Fruit fly (Drosophila melanogaster) Kc167 (cell line): Measurements from ENCODE around the gene heix.

ENCODE experiments used
- Myc ChIP-seq: fragments of >200 bp; optimal IDR thresholded peaks from 2 replicates; lab custom pipeline; 2017; ENCODE audit warnings: missing external identifiers
- Sin3A ChIP-seq: fragments of >200 bp; optimal IDR thresholded peaks from 2 replicates; lab custom pipeline; 2018; ENCODE audit warnings: missing external identifiers
- h ChIP-seq: fragments of >200 bp; optimal IDR thresholded peaks from 3 replicates; lab custom pipeline; 2018; ENCODE audit warnings: missing external identifiers
- insv ChIP-seq: fragments of >200 bp; optimal IDR thresholded peaks from 3 replicates; lab custom pipeline; 2018; ENCODE audit warnings: missing external identifiers
- psq ChIP-seq: fragments of >200 bp; optimal IDR thresholded peaks from 2 replicates; lab custom pipeline; 2017; ENCODE audit warnings: missing external identifiers
- ttk ChIP-seq: sonication (Bioruptor generic); optimal IDR thresholded peaks from 2 replicates; lab custom pipeline; 2017; ENCODE audit warnings: missing external identifiers

Gene heix

dm6 chr2L:16299466-16300311, at the start of gene heix, which contains the start of gene CG17328:
heix (minus strand) TSS chr2L:16299858.
CG17328 (plus strand) TSS chr2L:16299943.
- TF ChIP-seq h: no peak

dm6 chr2L:16342224-16342623, 42.6 kb upstream of the heix start, which contains the start of gene CG44405:
CG44405 (minus strand) TSS chr2L:16342324.
- TF ChIP-seq Sin3A (lab: Kevin White, UChicago): no peak
- no peak for TF ChIP-seq insv (lab: Kevin White, UChicago)
- TF ChIP-seq Myc (lab: Kevin White, UChicago): no peak
- no peak for TF ChIP-seq psq
- TF ChIP-seq ttk (lab: Kevin White, UChicago): no peak
- TF ChIP-seq h: no peak

DNA sequence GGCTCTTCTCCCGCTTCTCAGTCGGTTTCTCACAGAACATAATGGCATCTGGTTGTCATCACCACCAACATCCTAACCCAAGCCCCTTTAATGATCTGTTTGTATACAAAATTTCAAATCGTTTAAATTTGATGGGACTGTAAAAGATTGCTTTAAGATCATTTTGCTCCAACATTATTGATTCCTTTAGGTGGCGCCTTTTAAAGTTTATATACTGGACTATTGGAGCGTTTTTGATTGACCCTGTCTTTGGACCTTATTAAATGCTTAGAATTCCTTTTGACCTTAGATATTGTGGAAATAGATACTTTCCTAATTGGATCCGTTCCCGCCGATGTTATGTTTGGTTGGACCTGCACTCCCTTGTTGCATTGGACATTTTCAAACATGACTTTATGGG, 40.6 kb upstream of the heix start, which contains the start of gene CG42266:
CG42266 (minus strand) TSS at position 101 of the 400 bp plus-strand sequence.
- no peak for TF ChIP-seq h
- no peak for TF ChIP-seq Myc (lab: Kevin White, UChicago)
- no peak for TF ChIP-seq Sin3A (lab: Kevin White, UChicago)
- no peak for TF ChIP-seq ttk (lab: Kevin White, UChicago)
- no peak for TF ChIP-seq insv (lab: Kevin White, UChicago)
- TF ChIP-seq psq: no peak

DNA sequence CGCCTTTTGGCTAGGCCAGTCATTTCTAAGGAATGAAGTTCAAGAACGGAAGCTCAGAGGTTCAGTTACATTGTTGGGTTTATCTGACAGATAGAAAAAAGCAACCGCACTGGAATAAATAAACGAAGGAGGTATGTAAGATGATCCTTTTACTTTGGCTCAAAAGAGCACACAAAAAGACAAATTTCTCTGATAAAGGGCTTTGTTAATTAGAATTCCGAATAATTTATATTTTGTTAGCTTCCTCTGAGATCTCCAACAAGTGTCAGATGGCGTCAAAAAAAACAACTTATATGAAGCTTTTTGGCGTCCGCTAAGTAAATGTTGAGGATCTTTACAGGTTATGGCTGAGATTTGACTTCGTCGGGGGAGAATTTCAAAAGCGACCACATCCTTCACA, 38.1 kb upstream of the heix start, which contains the start of gene CG31817:
CG31817 (minus strand) TSS at position 101 of the 400 bp plus-strand sequence.
- TF ChIP-seq Sin3A (lab: Kevin White, UChicago) (no peak), Myc (lab: Kevin White, UChicago) (no peak), insv (lab: Kevin White, UChicago) (no peak), h (no peak), ttk (lab: Kevin White, UChicago) (no peak), psq (no peak)

DNA sequence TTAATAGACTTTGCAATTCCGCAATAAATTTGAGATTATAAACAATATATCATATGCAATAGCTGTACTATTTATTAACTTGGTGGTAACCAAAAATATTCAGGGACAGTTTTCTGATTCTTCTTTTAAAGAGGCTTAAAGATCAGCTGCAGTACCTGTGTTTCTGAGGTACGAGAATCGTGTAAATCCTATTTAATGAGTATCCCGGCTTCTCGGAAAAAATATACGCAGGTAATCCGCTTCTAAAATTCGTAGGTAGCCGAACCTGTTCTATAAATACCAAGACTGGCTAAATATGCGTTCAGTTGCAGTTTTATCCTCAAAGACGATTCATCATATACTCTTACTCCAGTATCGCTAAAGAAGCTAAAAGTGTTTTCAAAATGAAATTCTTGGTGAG, 30.0 kb upstream of the heix start, which contains the start of gene CG4440:
CG4440 (plus strand) TSS at position 301 of the 400 bp plus-strand sequence.
- TF ChIP-seq ttk (lab: Kevin White, UChicago): no peak
- no peak for TF ChIP-seq Myc (lab: Kevin White, UChicago)
- TF ChIP-seq insv (lab: Kevin White, UChicago): no peak
- TF ChIP-seq Sin3A (lab: Kevin White, UChicago): no peak
- no peak for TF ChIP-seq psq
- TF ChIP-seq h: no peak

DNA sequence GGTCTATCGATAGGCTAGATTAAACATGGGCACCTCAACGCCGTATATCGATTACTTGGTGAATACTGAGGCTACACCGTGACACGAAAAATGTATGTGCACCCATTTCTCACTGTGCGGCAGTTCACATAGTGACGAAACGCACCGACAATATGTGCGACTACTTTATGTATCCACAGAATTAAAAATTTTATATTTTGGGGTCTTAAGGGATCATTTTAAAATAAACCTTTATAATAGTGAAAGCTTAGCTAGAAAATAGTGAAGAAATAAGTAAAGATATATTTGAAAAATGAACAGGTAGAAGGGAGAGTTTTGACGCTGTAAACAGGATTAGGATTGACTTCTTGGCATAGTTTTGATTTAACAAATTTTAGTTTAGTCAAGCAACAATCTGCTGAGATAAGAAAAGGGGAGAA, 29.5 kb upstream of the heix start, which contains the start of gene mRpL4:
mRpL4 (minus strand) TSS at position 31 of the 419 bp plus-strand sequence.
- TF ChIP-seq Myc (lab: Kevin White, UChicago): no peak
- TF ChIP-seq Sin3A (lab: Kevin White, UChicago): no peak
- no peak for TF ChIP-seq psq
- no peak for TF ChIP-seq insv (lab: Kevin White, UChicago)
- TF ChIP-seq ttk (lab: Kevin White, UChicago): no peak
- TF ChIP-seq h: no peak

- TF ChIP-seq ttk (lab: Kevin White, UChicago) (no peak), Sin3A (lab: Kevin White, UChicago) (no peak)
These were observed 27.2 kb upstream of the heix start, which contains the start of gene CG4278 for dm6 chr2L:16326892-16327291. CG4278 (plus strand) TSS chr2L:16327069.

DNA sequence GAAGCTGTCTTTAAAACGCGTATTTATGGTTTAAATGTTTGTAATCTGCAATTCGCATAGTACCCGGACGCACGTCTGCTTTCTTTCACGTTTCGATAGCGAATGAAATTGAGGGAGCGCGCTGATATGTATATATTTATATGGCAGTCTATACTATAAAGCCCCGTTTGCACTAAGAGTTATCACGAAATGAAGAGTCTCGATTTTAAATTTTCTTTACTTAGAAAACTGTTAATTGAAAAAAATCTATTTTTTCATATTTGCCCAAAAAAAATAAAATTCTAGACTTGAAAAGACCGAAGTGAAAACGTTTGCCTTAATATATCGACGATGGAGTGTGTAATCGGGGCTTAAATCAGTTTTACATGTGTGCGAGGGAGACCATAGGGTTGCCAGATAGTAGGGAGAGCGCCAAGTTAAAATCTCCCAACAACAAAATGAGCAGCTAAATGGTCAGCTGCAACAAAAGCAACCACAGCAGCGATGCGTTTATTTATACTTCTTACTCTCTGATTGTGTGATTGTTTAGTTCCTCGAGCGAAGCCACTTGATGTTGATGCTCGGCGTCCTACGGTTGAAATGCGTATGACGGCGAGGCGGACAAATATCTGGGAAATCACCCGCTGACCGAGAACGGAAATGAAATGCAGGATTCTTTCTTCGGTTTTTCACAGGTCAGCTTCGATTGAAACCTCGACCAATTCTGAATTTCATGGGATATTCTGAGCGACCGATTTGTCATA, 26.0 kb upstream of the heix start, which contains the start of gene cact:
cact (minus strand) TSS at position 693 of the 743 bp plus-strand sequence.
- TF ChIP-seq insv (lab: Kevin White, UChicago): no peak
- no peak for TF ChIP-seq Myc (lab: Kevin White, UChicago)
- TF ChIP-seq h: no peak
- no peak for TF ChIP-seq Sin3A (lab: Kevin White, UChicago)
- no peak for TF ChIP-seq ttk (lab: Kevin White, UChicago)
- no peak for TF ChIP-seq psq

dm6 chr2L:16324833-16325232, 25.2 kb upstream of the heix start:
- no peak for TF ChIP-seq Myc (lab: Kevin White, UChicago)
- TF ChIP-seq h: no peak
- TF ChIP-seq insv (lab: Kevin White, UChicago): no peak
- no peak for TF ChIP-seq Sin3A (lab: Kevin White, UChicago)
- TF ChIP-seq ttk (lab: Kevin White, UChicago): no peak
- no peak for TF ChIP-seq psq

- TF ChIP-seq Myc (lab: Kevin White, UChicago) (no peak), h (no peak), ttk (lab: Kevin White, UChicago) (no peak), psq (no peak), insv (lab: Kevin White, UChicago) (no peak), Sin3A (lab: Kevin White, UChicago) (no peak)
These were observed 23.9 kb upstream of the heix start for dm6 chr2L:16323544-16323943.

DNA sequence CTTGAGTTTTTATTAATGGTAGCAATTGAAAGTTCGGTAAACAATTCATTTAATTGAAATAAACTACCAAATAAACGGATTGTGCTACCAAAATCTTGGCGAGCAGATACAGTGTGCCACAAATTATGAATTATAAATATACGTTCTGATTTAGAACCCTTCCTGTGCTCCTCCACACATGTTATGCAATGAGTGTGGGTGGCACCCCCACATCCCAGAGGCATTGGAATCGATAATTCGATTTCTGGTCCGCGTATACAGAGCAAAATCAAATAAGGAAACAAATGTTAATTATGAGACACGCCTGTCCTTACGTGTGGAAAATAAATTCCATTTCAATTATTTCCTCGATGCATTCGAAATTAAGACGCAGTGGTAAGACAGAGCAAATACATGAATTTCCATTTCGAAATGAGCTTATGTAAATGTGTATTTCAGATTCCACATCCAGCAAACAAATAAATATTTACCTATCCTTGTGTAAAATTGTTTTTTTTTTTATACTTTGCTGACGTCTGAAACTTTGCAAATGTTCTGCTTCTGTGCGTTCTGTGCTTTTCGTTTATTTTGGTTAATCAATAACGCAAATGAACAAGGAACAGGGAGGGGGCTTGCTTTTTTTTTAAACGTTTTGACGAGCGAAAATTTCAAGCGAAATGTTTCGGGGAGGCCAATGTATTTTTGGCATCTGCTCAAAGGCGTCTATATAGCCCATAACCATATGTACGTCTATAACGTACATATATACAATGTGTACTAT, 22.4 kb upstream of the heix start:
- TF ChIP-seq psq (no peak), ttk (lab: Kevin White, UChicago) (no peak), Myc (lab: Kevin White, UChicago) (no peak), Sin3A (lab: Kevin White, UChicago) (no peak), insv (lab: Kevin White, UChicago) (no peak), h (no peak)
